Worm (Caenorhabditis elegans) whole organism, L2 larva: ENCODE measurements around the gene twk-13.

Experiments used
- C34F6.9 ChIP-seq: fragments of 150-350 bp; optimal IDR thresholded peaks from 2 replicates; lab custom pipeline; 2014; ENCODE audit warnings: missing biosample characterization, missing genetic modification characterization
- F13H6.1 ChIP-seq: sonication (generic microtip); optimal IDR thresholded peaks from 2 replicates; lab custom pipeline; 2016; ENCODE audit warnings: missing genetic modification characterization, missing compliant biosample characterization
- R02D3.7 ChIP-seq: fragments of 150-350 bp; optimal IDR thresholded peaks from 2 replicates; lab custom pipeline; 2014; ENCODE audit warnings: missing biosample characterization, missing genetic modification characterization
- Y55F3AM.14 ChIP-seq: fragments of 200-800 bp; sonication (Bioruptor generic); optimal IDR thresholded peaks from 2 replicates; lab custom pipeline; 2018; ENCODE audit warnings: mild to moderate bottlenecking, missing genetic modification characterization, missing compliant biosample characterization
- ZK546.5 ChIP-seq: sonication (generic microtip); optimal IDR thresholded peaks from 2 replicates; lab custom pipeline; 2017; ENCODE audit warnings: missing biosample characterization, missing genetic modification characterization
- alr-1 ChIP-seq: fragments of 150-350 bp; optimal IDR thresholded peaks from 2 replicates; lab custom pipeline; 2014; ENCODE audit warnings: missing biosample characterization, missing genetic modification characterization
- aly-2 ChIP-seq: fragments of 150-350 bp; optimal IDR thresholded peaks from 2 replicates; lab custom pipeline; 2014; ENCODE audit warnings: missing biosample characterization, missing genetic modification characterization
- ama-1 ChIP-seq: fragments of 150-350 bp; optimal IDR thresholded peaks from 2 replicates; lab custom pipeline; 2018; ENCODE audit warnings: inconsistent platforms
- blmp-1 ChIP-seq: sonication (generic microtip); optimal IDR thresholded peaks from 2 replicates; lab custom pipeline; 2017; ENCODE audit warnings: missing genetic modification characterization, mild to moderate bottlenecking, missing compliant biosample characterization, antibody characterized with exemption, moderate library complexity; ENCODE audit not compliant: insufficient read depth
- ceh-16 ChIP-seq: fragments of 150-350 bp; optimal IDR thresholded peaks from 2 replicates; lab custom pipeline; 2014; ENCODE audit warnings: missing biosample characterization, missing genetic modification characterization
- ceh-82 ChIP-seq: fragments of 150-350 bp; optimal IDR thresholded peaks from 2 replicates; lab custom pipeline; 2014; ENCODE audit warnings: missing biosample characterization, missing genetic modification characterization
- crh-2 ChIP-seq: sonication (generic microtip); optimal IDR thresholded peaks from 2 replicates; lab custom pipeline; 2017; ENCODE audit warnings: missing biosample characterization, missing genetic modification characterization
- dmd-4 ChIP-seq: sonication (generic microtip); optimal IDR thresholded peaks from 2 replicates; lab custom pipeline; 2017; ENCODE audit warnings: missing biosample characterization, missing genetic modification characterization
- egl-27 ChIP-seq: sonication (generic microtip); optimal IDR thresholded peaks from 3 replicates; lab custom pipeline; 2017; ENCODE audit warnings: missing biosample characterization, missing genetic modification reagents, missing genetic modification characterization
- elt-1 ChIP-seq: fragments of 150-350 bp; optimal IDR thresholded peaks from 2 replicates; lab custom pipeline; 2014; ENCODE audit warnings: missing biosample characterization, missing genetic modification characterization
- elt-3 ChIP-seq: sonication (generic microtip); optimal IDR thresholded peaks from 2 replicates; lab custom pipeline; 2017; ENCODE audit warnings: missing biosample characterization, missing genetic modification characterization
- fos-1 ChIP-seq: fragments of 150-350 bp; optimal IDR thresholded peaks from 2 replicates; lab custom pipeline; 2014; ENCODE audit warnings: missing biosample characterization, missing genetic modification characterization
- gmeb-1 ChIP-seq: fragments of 150-350 bp; optimal IDR thresholded peaks from 2 replicates; lab custom pipeline; 2014; ENCODE audit warnings: missing biosample characterization, missing genetic modification characterization
- lin-11 ChIP-seq: fragments of 150-350 bp; sonication (generic microtip); optimal IDR thresholded peaks from 2 replicates; lab custom pipeline; 2014; ENCODE audit warnings: missing biosample characterization, missing genetic modification characterization, inconsistent platforms, mixed read lengths
- lin-13 ChIP-seq: fragments of 150-350 bp; optimal IDR thresholded peaks from 2 replicates; lab custom pipeline; 2014; ENCODE audit warnings: missing biosample characterization, missing genetic modification reagents, missing genetic modification characterization
- lin-39 ChIP-seq: fragments of 150-350 bp; optimal IDR thresholded peaks from 2 replicates; lab custom pipeline; 2014; ENCODE audit warnings: missing biosample characterization, missing genetic modification reagents, missing genetic modification characterization
- lsy-2 ChIP-seq, 2 experiments: fragments of 150-350 bp in 1 of 2; sonication (generic microtip) in 1 of 2; optimal IDR thresholded peaks; 2 replicates each; lab custom pipeline; 2014 to 2017; ENCODE audit warnings: missing biosample characterization in 2 of 2, missing genetic modification characterization in 2 of 2
- mab-5 ChIP-seq: fragments of 150-350 bp; optimal IDR thresholded peaks from 2 replicates; lab custom pipeline; 2014; ENCODE audit warnings: missing biosample characterization, missing genetic modification characterization
- mbf-1 ChIP-seq: sonication (generic microtip); optimal IDR thresholded peaks from 2 replicates; lab custom pipeline; 2017; ENCODE audit warnings: missing biosample characterization, missing genetic modification characterization
- mdl-1 ChIP-seq, 2 experiments: fragments of 150-350 bp in 1 of 2; sonication (generic microtip) in 1 of 2; optimal IDR thresholded peaks; 2 replicates each; lab custom pipeline; 2017; ENCODE audit warnings: missing biosample characterization in 2 of 2, missing genetic modification characterization in 2 of 2
- nhr-10 ChIP-seq: sonication (generic microtip); optimal IDR thresholded peaks from 2 replicates; lab custom pipeline; 2017; ENCODE audit warnings: missing biosample characterization, missing genetic modification characterization
- nhr-11 ChIP-seq: fragments of 150-350 bp; optimal IDR thresholded peaks from 2 replicates; lab custom pipeline; 2014; ENCODE audit warnings: missing biosample characterization, missing genetic modification characterization
- nhr-12 ChIP-seq: fragments of 150-350 bp; optimal IDR thresholded peaks from 2 replicates; lab custom pipeline; 2014; ENCODE audit warnings: missing biosample characterization, missing genetic modification characterization
- nhr-129 ChIP-seq: fragments of 150-350 bp; optimal IDR thresholded peaks from 2 replicates; lab custom pipeline; 2014; ENCODE audit warnings: missing biosample characterization, missing genetic modification characterization
- nhr-21 ChIP-seq: fragments of 150-350 bp; optimal IDR thresholded peaks from 2 replicates; lab custom pipeline; 2014; ENCODE audit warnings: missing biosample characterization, missing genetic modification characterization
- nhr-23 ChIP-seq: fragments of 150-350 bp; optimal IDR thresholded peaks from 2 replicates; lab custom pipeline; 2014; ENCODE audit warnings: missing biosample characterization, missing genetic modification reagents, missing genetic modification characterization
- nhr-237 ChIP-seq: fragments of 150-350 bp; optimal IDR thresholded peaks from 2 replicates; lab custom pipeline; 2014; ENCODE audit warnings: missing biosample characterization, missing genetic modification characterization
- nhr-25 ChIP-seq: fragments of 150-350 bp; sonication (generic microtip); optimal IDR thresholded peaks from 3 replicates; lab custom pipeline; 2014; ENCODE audit warnings: missing biosample characterization, missing genetic modification characterization
- nhr-6 ChIP-seq: fragments of 150-350 bp; optimal IDR thresholded peaks from 2 replicates; lab custom pipeline; 2014; ENCODE audit warnings: missing biosample characterization, missing genetic modification characterization
- nhr-77 ChIP-seq: fragments of 150-350 bp; optimal IDR thresholded peaks from 2 replicates; lab custom pipeline; 2014; ENCODE audit warnings: missing biosample characterization, missing genetic modification characterization
- peb-1 ChIP-seq: fragments of 150-350 bp; optimal IDR thresholded peaks from 2 replicates; lab custom pipeline; 2014; ENCODE audit warnings: missing biosample characterization, missing genetic modification characterization
- sem-4 ChIP-seq: fragments of 150-350 bp; optimal IDR thresholded peaks from 2 replicates; lab custom pipeline; 2014; ENCODE audit warnings: missing biosample characterization, missing genetic modification reagents, missing genetic modification characterization
- skn-1 ChIP-seq: sonication (generic microtip); optimal IDR thresholded peaks from 2 replicates; lab custom pipeline; 2017; ENCODE audit warnings: missing biosample characterization, missing genetic modification characterization
- sma-3 ChIP-seq: sonication (generic microtip); optimal IDR thresholded peaks from 2 replicates; lab custom pipeline; 2016; ENCODE audit warnings: missing genetic modification reagents, missing genetic modification characterization, missing compliant biosample characterization
- sma-9 ChIP-seq, 2 experiments: fragments of 150-350 bp in 1 of 2; sonication (generic microtip) in 1 of 2; optimal IDR thresholded peaks; 2 replicates each; lab custom pipeline; 2014 to 2016; ENCODE audit warnings: missing genetic modification characterization in 2 of 2, mild to moderate bottlenecking in 1 of 2, missing biosample characterization in 1 of 2, missing compliant biosample characterization in 1 of 2, missing genetic modification reagents in 1 of 2, moderate library complexity in 1 of 2
- snpc-4 ChIP-seq: fragments of 150-350 bp; optimal IDR thresholded peaks from 2 replicates; lab custom pipeline; 2014; ENCODE audit warnings: missing biosample characterization, missing genetic modification characterization
- unc-39 ChIP-seq: fragments of 150-350 bp; optimal IDR thresholded peaks from 2 replicates; lab custom pipeline; 2014; ENCODE audit warnings: missing biosample characterization, missing genetic modification characterization
- unc-55 ChIP-seq: fragments of 150-350 bp; sonication (generic microtip); optimal IDR thresholded peaks from 3 replicates; lab custom pipeline; 2014; ENCODE audit warnings: missing biosample characterization, missing genetic modification reagents, missing genetic modification characterization
- unc-62 ChIP-seq: fragments of 150-350 bp; optimal IDR thresholded peaks from 2 replicates; lab custom pipeline; 2014; ENCODE audit warnings: missing biosample characterization, missing genetic modification reagents, missing genetic modification characterization
- zag-1 ChIP-seq: fragments of 150-350 bp; optimal IDR thresholded peaks from 2 replicates; lab custom pipeline; 2014; ENCODE audit warnings: missing biosample characterization, missing genetic modification characterization
- ztf-1 ChIP-seq: fragments of 200-800 bp; sonication (Bioruptor generic); conservative IDR thresholded peaks from 2 replicates; pipeline ENCODE4 v1.3.6; 2022; ENCODE audit warnings: missing genetic modification characterization, missing compliant biosample characterization
- ztf-11 ChIP-seq: sonication (generic microtip); optimal IDR thresholded peaks from 2 replicates; lab custom pipeline; 2017; ENCODE audit warnings: missing biosample characterization, missing genetic modification characterization
- ztf-4 ChIP-seq: fragments of 150-350 bp; optimal IDR thresholded peaks from 2 replicates; lab custom pipeline; 2014; ENCODE audit warnings: missing biosample characterization, missing genetic modification characterization

Gene twk-13

ce11 chrV:12317894-12318553, 19.8 kb downstream of the twk-13 start, which contains the start of the genes R04F11.5 and R04F11.2:
R04F11.5 (minus strand) TSS chrV:12318019.
R04F11.2 (plus strand) TSS chrV:12318381.
- peak; percentile 58 for TF ChIP-seq lin-11 (tag; lab: Kevin White, UChicago)
- TF ChIP-seq ztf-11 (tag; lab: Kevin White, UChicago) = no peak
- no peak for TF ChIP-seq alr-1 (tag; lab: Kevin White, UChicago)
- no peak for TF ChIP-seq ztf-1 (GFP tag; lab: Robert Waterston, UW)
- TF ChIP-seq zag-1 = no peak
- peak; percentile 94 for TF ChIP-seq C34F6.9
- no peak for TF ChIP-seq nhr-11 (tag; lab: Kevin White, UChicago)
- TF ChIP-seq lsy-2 (tag; optimal IDR thresholded peaks at IDR 0.05; lab: Kevin White, UChicago) = peak; percentile 95 to 99
- no peak for TF ChIP-seq nhr-6 (tag; lab: Kevin White, UChicago)
- TF ChIP-seq sma-3 (GFP tag; lab: Kevin White, UChicago) = peak; percentile 71
- no peak for TF ChIP-seq blmp-1 (tag; lab: Kevin White, UChicago)
- peak; percentile 83 for TF ChIP-seq nhr-129
- no peak for TF ChIP-seq nhr-237
- TF ChIP-seq nhr-12 = no peak
- TF ChIP-seq peb-1 (tag; lab: Kevin White, UChicago) = no peak
- peak; percentile 23 for TF ChIP-seq ZK546.5 (tag; lab: Kevin White, UChicago)
- no peak for TF ChIP-seq unc-62 (GFP tag; lab: Kevin White, UChicago)
- TF ChIP-seq ceh-82 (tag; lab: Kevin White, UChicago) = no peak
- peak; percentile 72 for TF ChIP-seq fos-1 (tag; lab: Kevin White, UChicago)
- TF ChIP-seq dmd-4 (tag; lab: Kevin White, UChicago) = no peak
- TF ChIP-seq sma-9 (GFP tag; optimal IDR thresholded peaks at IDR 0.05; lab: Kevin White, UChicago) = peak; percentile 75
- no peak for TF ChIP-seq sma-9 (tag; optimal IDR thresholded peaks at IDR 0.05; lab: Kevin White, UChicago)
- peak; percentile 72 for TF ChIP-seq nhr-21 (tag; lab: Kevin White, UChicago)
- TF ChIP-seq mab-5 (tag; lab: Kevin White, UChicago) = peak; percentile 55
- TF ChIP-seq aly-2 = no peak
- no peak for TF ChIP-seq elt-1 (tag; lab: Kevin White, UChicago)
- TF ChIP-seq nhr-10 (tag; lab: Kevin White, UChicago) = no peak
- no peak for TF ChIP-seq mbf-1 (tag; lab: Kevin White, UChicago)
- peak; percentile 83 for TF ChIP-seq gmeb-1 (tag; lab: Kevin White, UChicago)
- peak; percentile 39 for TF ChIP-seq ama-1 (lab: Kevin White, UChicago)
- TF ChIP-seq Y55F3AM.14 (GFP tag; lab: Kevin White, UChicago) = no peak
- no peak for TF ChIP-seq nhr-23 (tag; lab: Kevin White, UChicago)
- no peak for TF ChIP-seq F13H6.1 (tag; lab: Kevin White, UChicago)
- peak; percentile 16 for TF ChIP-seq ceh-16 (tag; lab: Kevin White, UChicago)
- TF ChIP-seq unc-55 (GFP tag; lab: Kevin White, UChicago) = peak; percentile 95
- TF ChIP-seq snpc-4 (tag; lab: Kevin White, UChicago) = peak; percentile 27
- TF ChIP-seq R02D3.7 (tag; lab: Kevin White, UChicago) = no peak
- TF ChIP-seq egl-27 (tag; lab: Kevin White, UChicago) = no peak
- TF ChIP-seq lin-13 (GFP tag; lab: Kevin White, UChicago) = peak; percentile 81
- no peak for TF ChIP-seq elt-3
- no peak for TF ChIP-seq lin-39 (tag; lab: Kevin White, UChicago)
- TF ChIP-seq nhr-77 (tag; lab: Kevin White, UChicago) = peak; percentile 24
- TF ChIP-seq unc-39 = no peak
- TF ChIP-seq crh-2 (tag; lab: Kevin White, UChicago) = peak; percentile 88
- TF ChIP-seq ztf-4 (tag; lab: Kevin White, UChicago) = peak; percentile 25
- peak; percentile 80 for TF ChIP-seq nhr-25
- TF ChIP-seq mdl-1 (tag; optimal IDR thresholded peaks at IDR 0.05; lab: Kevin White, UChicago) = no peak
- no peak for TF ChIP-seq skn-1 (tag; lab: Kevin White, UChicago)
- peak; percentile 68 for TF ChIP-seq sem-4 (tag; lab: Kevin White, UChicago)
